Worm (Caenorhabditis elegans) whole organism, L4/young adult: ENCODE results near the gene npl-10.

ENCODE experiments used
- W03F9.2 ChIP-seq: fragments of 150-350 bp; optimal IDR thresholded peaks from 2 replicates; lab custom pipeline; 2014; ENCODE audit warnings: missing biosample characterization, missing genetic modification characterization
- dao-5 ChIP-seq: sonication (generic microtip); optimal IDR thresholded peaks from 2 replicates; lab custom pipeline; 2016; ENCODE audit warnings: missing genotype, missing genetic modification characterization, moderate library complexity, missing compliant biosample characterization
- him-1 ChIP-seq: sonication (generic microtip); optimal IDR thresholded peaks from 2 replicates; lab custom pipeline; 2016; ENCODE audit warnings: missing genotype, missing genetic modification reagents, missing genetic modification characterization, missing compliant biosample characterization

The npl-10 gene

DNA sequence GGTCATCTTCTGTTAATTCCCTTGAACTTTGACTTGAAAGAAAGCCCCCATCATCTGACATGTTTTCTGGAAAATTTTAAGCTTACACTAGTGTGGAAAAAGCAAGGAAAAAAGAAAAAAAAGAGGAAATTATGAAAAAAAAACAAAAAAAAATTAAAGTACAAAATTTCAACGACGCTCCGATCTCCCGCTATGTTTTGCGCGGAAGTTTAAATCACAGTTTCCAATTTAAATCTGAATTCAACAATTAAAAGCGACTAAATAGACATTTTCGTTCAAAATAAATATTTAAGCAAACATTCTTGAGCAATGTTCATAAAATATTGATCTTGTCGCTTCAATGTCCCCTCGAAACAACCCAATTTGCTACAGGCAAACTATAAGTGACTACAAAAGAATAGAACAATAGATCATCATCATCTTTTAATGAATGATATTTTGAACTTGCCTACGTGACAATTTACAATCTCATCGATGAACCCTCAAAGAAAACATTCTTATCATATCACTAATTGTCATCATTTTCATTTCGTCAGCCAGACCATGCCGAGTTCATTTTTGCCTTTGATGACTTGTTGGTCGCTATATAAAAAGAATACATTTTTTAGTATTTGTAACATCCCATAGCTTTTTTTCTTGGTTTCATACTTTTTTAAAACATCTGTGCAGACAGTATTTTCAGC, 13.9 kb downstream of the npl-10 start, which contains the start of the genes metl-6 and nit-1:
Gene metl-6, minus strand, starts transcription at position 66 of the 683 bp plus-strand sequence.
Gene nit-1, plus strand, starts transcription at position 562 of the 683 bp plus-strand sequence.
- TF ChIP-seq dao-5 (tag; lab: Kevin White, UChicago) (no peak), W03F9.2 (tag; lab: Kevin White, UChicago) (no peak), him-1 (tag; lab: Kevin White, UChicago) (no peak)

ce11 chrIII:3918569-3918968, 17.1 kb downstream of the npl-10 start, which contains the start of gene ZK1058.3:
Gene ZK1058.3, plus strand, starts transcription at chrIII:3918869.
- TF ChIP-seq W03F9.2 (tag; lab: Kevin White, UChicago) (no peak), dao-5 (tag; lab: Kevin White, UChicago) (no peak)

ce11 chrIII:3916624-3917023, 19.1 kb downstream of the npl-10 start, which contains the start of gene ccdc-47:
Gene ccdc-47, plus strand, starts transcription at chrIII:3916967.
- TF ChIP-seq dao-5 (tag; lab: Kevin White, UChicago), result no peak
- TF ChIP-seq him-1 (tag; lab: Kevin White, UChicago), result no peak
- peak; percentile 85 for TF ChIP-seq W03F9.2 (tag; lab: Kevin White, UChicago)

- TF ChIP-seq dao-5 (tag; lab: Kevin White, UChicago) (no peak), W03F9.2 (tag; lab: Kevin White, UChicago) (no peak), him-1 (tag; lab: Kevin White, UChicago) (no peak)
Observed at ce11 chrIII:3915705-3916104, 20.0 kb downstream of the npl-10 start.

ce11 chrIII:3914836-3915235, 20.9 kb downstream of the npl-10 start:
- TF ChIP-seq dao-5 (tag; lab: Kevin White, UChicago) (no peak), W03F9.2 (tag; lab: Kevin White, UChicago) (no peak)

ce11 chrIII:3914049-3914448, 21.7 kb downstream of the npl-10 start, which contains the start of gene pat-3:
Gene pat-3, minus strand, starts transcription at chrIII:3914149.
- no peak for TF ChIP-seq dao-5 (tag; lab: Kevin White, UChicago)
- TF ChIP-seq W03F9.2 (tag; lab: Kevin White, UChicago), result no peak
- no peak for TF ChIP-seq him-1 (tag; lab: Kevin White, UChicago)

DNA sequence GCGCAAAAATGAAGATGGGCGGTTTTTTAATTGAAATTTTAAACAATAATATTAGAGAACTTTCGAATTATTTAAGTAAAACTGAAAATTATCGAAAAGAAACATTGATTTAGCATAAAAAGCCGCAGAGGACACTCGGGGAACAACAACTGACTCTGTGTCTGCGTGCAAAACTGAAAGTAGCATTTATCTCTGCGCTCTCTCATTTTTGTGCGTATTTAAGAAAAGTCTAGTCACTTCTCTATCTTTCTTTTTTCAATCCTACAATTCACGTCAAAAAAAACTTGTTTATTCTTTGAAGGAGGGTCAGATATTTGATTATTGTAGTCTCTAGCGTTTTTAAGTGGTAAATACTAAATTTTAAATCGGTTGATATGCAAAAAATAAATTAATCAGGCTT, 27.5 kb downstream of the npl-10 start:
- TF ChIP-seq him-1 (tag; lab: Kevin White, UChicago) (no peak), W03F9.2 (tag; lab: Kevin White, UChicago) (peak; percentile 25)

DNA sequence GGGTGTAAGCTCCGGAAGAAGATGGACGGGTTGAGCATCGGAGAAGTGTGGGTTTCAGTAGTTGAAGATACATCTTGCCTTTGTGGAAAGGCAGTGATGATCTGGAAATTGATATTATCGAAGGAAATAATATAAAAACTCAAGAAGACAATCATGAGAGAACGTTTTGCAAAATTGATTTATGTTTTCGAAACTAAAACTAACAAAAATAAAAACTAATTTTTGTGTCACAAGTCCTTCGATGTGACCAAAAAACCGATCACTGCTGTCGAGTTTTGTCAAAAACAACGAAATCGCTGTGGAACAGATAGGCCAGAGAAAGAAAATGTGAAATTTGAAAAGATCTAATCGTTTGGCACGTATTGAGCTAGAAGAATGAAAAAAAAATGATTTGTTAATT, 28.1 kb downstream of the npl-10 start, which contains the start of gene mmcm-1:
Gene mmcm-1, minus strand, starts transcription at position 101 of the 400 bp plus-strand sequence.
- TF ChIP-seq him-1 (tag; lab: Kevin White, UChicago) (no peak), dao-5 (tag; lab: Kevin White, UChicago) (no peak), W03F9.2 (tag; lab: Kevin White, UChicago) (no peak)

ce11 chrIII:3906481-3906880, 29.2 kb downstream of the npl-10 start:
- no peak for TF ChIP-seq W03F9.2 (tag; lab: Kevin White, UChicago)
- TF ChIP-seq dao-5 (tag; lab: Kevin White, UChicago), result no peak
- no peak for TF ChIP-seq him-1 (tag; lab: Kevin White, UChicago)

DNA sequence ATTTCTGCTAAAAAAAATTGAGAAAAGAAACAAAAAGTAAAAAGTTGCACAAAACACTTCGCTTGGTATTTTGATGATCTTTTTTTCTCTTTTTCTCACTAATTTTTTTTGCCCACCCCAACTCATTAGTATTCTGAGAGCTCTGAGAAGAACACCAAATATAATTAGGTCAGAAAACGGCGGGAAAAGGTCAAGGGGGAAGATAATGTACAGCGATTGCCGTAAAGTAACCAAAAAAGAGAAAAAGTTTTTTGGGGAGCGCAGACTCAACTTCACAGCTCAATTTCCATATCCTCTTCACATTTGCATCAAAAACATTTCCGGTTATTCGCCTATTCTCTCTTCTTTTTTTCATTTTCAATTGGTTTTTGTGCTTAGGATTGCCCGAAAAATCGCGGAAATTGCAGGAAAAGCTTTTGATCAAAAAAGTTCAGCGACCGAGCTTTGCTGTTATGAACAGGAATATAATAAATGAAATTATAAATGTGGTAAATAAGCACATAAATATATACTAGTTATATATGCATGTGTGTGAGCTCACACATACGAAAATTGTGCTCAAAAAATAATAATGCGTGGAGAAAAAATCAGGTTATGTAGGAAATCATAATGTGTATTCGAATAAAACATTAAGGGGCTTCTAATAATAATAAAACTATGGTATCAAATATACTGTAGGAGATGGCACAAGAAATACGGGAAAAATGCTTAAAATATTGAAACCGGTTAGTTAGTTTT, 33.0 kb downstream of the npl-10 start:
- TF ChIP-seq dao-5 (tag; lab: Kevin White, UChicago), result no peak
- no peak for TF ChIP-seq him-1 (tag; lab: Kevin White, UChicago)
- no peak for TF ChIP-seq W03F9.2 (tag; lab: Kevin White, UChicago)

ce11 chrIII:3901542-3901941, 34.2 kb downstream of the npl-10 start, which contains the start of gene tir-1:
Gene tir-1, minus strand, starts transcription at chrIII:3901642.
- no peak for TF ChIP-seq him-1 (tag; lab: Kevin White, UChicago)
- TF ChIP-seq dao-5 (tag; lab: Kevin White, UChicago), result no peak
- TF ChIP-seq W03F9.2 (tag; lab: Kevin White, UChicago), result no peak

DNA sequence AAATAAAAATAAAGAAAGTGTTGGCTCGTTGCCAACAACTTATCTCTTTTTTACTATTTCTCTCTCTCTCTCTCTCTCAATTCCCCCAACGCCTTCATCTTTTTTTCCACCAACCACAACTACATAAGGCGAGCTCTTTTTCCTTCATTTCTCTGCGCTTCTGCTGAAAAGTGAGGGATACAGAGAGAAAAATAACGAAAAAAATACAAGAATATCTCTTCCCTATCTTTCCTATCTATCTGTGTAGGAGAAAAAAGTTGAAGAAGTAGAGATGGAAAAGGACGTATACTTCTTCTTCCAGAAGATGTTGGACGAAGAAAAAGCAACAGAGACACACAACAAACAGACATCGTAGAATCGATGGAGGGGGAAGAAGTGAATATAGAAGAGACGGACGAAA, 36.9 kb downstream of the npl-10 start:
- TF ChIP-seq him-1 (tag; lab: Kevin White, UChicago) (peak; percentile 37), W03F9.2 (tag; lab: Kevin White, UChicago) (no peak)

DNA sequence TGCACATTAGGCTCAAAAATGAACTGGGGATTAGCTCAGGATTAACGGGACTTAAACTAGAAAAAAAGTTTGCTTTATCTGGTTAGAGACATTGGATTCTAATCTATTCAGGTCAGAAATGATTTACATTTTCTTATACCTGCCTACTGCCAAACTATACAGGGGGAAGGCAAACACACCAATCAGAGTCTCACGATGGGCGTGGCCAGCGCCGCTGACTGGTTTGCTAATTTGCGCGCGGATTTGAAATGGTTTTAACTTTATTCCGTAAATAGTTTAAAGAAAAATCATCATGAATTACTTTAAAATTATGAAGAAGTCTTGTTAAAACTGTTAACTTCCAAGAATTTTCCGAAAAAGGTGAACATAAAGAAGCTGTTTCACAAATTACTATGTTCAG, 37.4 kb downstream of the npl-10 start:
- TF ChIP-seq W03F9.2 (tag; lab: Kevin White, UChicago) (no peak), dao-5 (tag; lab: Kevin White, UChicago) (no peak), him-1 (tag; lab: Kevin White, UChicago) (no peak)
